Worm (Caenorhabditis elegans): ENCODE data around the gene test-1.

- TF ChIP-seq pha-4 (tag; optimal IDR thresholded peaks at IDR 0.05): no peak
- TF ChIP-seq lin-39 (tag; optimal IDR thresholded peaks at IDR 0.05): no peak
- no peak for TF ChIP-seq nhr-25 (tag; optimal IDR thresholded peaks at IDR 0.05)
- no peak for TF ChIP-seq nhr-11 (tag; optimal IDR thresholded peaks at IDR 0.05)
- TF ChIP-seq nhr-12 (tag; optimal IDR thresholded peaks at IDR 0.05): no peak
- TF ChIP-seq nhr-43 (tag; optimal IDR thresholded peaks at IDR 0.05; ENCODE audit: poor library complexity, severe bottlenecking): no peak
- no peak for TF ChIP-seq ceh-82 (tag; optimal IDR thresholded peaks at IDR 0.05)
Observed at ce11 chrIV:2195598-2195997, 58.8 kb downstream of the test-1 start.
